Fruit fly (Drosophila melanogaster) whole organism, prepupa: ENCODE data around the gene CG6569.
A peak's percentile ranks its signal among the peaks of the same experiment; 100 is the strongest.

ENCODE experiments used
- CG10669 ChIP-seq: fragments of 200-800 bp; sonication (Bioruptor generic); optimal IDR thresholded peaks from 3 replicates; lab custom pipeline; 2018; ENCODE audit warnings: missing biosample characterization, mild to moderate bottlenecking, missing genetic modification characterization, moderate library complexity
- CG16779 ChIP-seq: fragments of 200-800 bp; sonication (Bioruptor generic); optimal IDR thresholded peaks from 3 replicates; lab custom pipeline; 2017; ENCODE audit warnings: missing biosample characterization, mild to moderate bottlenecking, missing genetic modification characterization
- CG6808 ChIP-seq: fragments of 200-800 bp; sonication (Bioruptor generic); optimal IDR thresholded peaks from 3 replicates; lab custom pipeline; 2017; ENCODE audit warnings: missing biosample characterization, missing genetic modification characterization, mild to moderate bottlenecking, moderate library complexity, missing genetic modification reagents
- CG6854 ChIP-seq: fragments of 200-800 bp; sonication (Bioruptor generic); optimal IDR thresholded peaks from 2 replicates; lab custom pipeline; 2017; ENCODE audit warnings: missing biosample characterization, mild to moderate bottlenecking, missing genetic modification characterization
- CG9139 ChIP-seq: fragments of 200-800 bp; sonication (Bioruptor generic); optimal IDR thresholded peaks from 3 replicates; lab custom pipeline; 2017; ENCODE audit warnings: missing biosample characterization, mild to moderate bottlenecking, missing genetic modification characterization
- Hr39 ChIP-seq: fragments of 200-800 bp; sonication (Bioruptor generic); optimal IDR thresholded peaks from 2 replicates; lab custom pipeline; 2016; ENCODE audit warnings: missing biosample characterization, missing genetic modification characterization

DNA sequence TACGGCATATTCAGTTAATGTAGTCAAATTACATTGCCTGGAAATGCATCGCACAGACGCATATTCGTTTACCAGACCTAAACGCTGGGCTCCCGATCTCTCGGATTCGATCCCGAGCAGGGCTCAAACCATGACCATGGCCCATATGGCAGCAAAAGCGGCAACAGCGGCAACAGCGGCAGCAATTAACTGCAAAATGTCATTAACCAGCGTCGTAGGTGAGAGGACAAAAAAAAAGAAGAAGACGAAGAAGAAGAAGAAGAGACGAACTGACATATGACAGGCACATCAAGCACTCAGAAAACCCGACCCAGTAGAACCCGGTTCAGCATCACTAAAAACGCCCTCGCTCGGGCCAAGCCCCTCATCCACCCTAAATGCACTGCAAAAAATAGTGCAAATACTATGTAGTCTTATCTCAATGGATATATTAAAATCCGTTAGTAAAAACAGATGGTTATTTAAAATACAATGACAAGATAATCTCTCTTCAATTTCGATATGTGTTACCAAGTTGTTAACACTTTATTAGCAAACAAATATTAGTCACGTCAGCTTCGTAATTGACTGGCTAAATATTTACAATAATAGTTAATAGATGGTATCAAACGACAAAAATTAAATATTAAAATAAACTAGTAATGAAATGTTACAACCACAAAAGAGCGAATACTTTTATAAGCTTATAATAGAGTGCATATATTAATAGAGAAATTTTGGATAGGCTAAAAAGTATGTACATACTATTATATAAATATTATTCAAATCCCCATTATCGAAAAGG is 41.8 kb downstream of the CG6569 start:
- no peak for TF ChIP-seq Hr39
- no peak for TF ChIP-seq CG6854 (GFP tag; lab: Kevin White, UChicago)
- TF ChIP-seq CG6808 (GFP tag; lab: Kevin White, UChicago), result peak; percentile 66
- TF ChIP-seq CG10669 (GFP tag; lab: Kevin White, UChicago), result peak; percentile 53
- no peak for TF ChIP-seq CG16779 (tag; lab: Kevin White, UChicago)
- no peak for TF ChIP-seq CG9139
